Fruit fly (Drosophila melanogaster) whole organism, embryonic: ENCODE results near the gene Mf.

Experiments
- ATbp ChIP-seq: fragments of 200-800 bp; sonication (Bioruptor generic); optimal IDR thresholded peaks from 2 replicates; lab custom pipeline; 2017; ENCODE audit warnings: missing biosample characterization, mild to moderate bottlenecking, missing genetic modification characterization, missing genetic modification reagents
- Antp ChIP-seq: fragments of 200-800 bp; sonication (Bioruptor generic); optimal IDR thresholded peaks from 3 replicates; lab custom pipeline; 2016; ENCODE audit warnings: missing biosample characterization, missing genetic modification characterization
- BEAF-32 ChIP-seq: fragments of 200-800 bp; sonication (Bioruptor generic); optimal IDR thresholded peaks from 3 replicates; lab custom pipeline; 2017; ENCODE audit warnings: missing biosample characterization, missing genetic modification characterization, mild to moderate bottlenecking, moderate library complexity, missing genetic modification reagents
- CG1024 ChIP-seq: fragments of 200-800 bp; sonication (Bioruptor generic); IDR thresholded peaks from 2 replicates; pipeline ENCODE4 v1.3.6; 2022; ENCODE audit warnings: missing biosample characterization, missing genetic modification characterization
- CG10267 ChIP-seq: fragments of 200-800 bp; sonication (Bioruptor generic); optimal IDR thresholded peaks from 2 replicates; lab custom pipeline; 2018; ENCODE audit warnings: missing biosample characterization, mild to moderate bottlenecking, missing genetic modification characterization, moderate library complexity
- CG10543 ChIP-seq: fragments of 200-800 bp; sonication (Bioruptor generic); optimal IDR thresholded peaks from 3 replicates; lab custom pipeline; 2017; ENCODE audit warnings: missing biosample characterization, mild to moderate bottlenecking, missing genetic modification characterization, moderate library complexity
- CG12659 ChIP-seq: fragments of 200-800 bp; sonication (Bioruptor generic); optimal IDR thresholded peaks from 3 replicates; lab custom pipeline; 2017; ENCODE audit warnings: mild to moderate bottlenecking, missing biosample characterization, missing genetic modification reagents, missing genetic modification characterization
- CG13624 ChIP-seq: fragments of 200-800 bp; sonication (Bioruptor generic); optimal IDR thresholded peaks from 2 replicates; lab custom pipeline; 2016; ENCODE audit warnings: missing biosample characterization, missing genetic modification characterization
- CG14441 ChIP-seq: fragments of 200-800 bp; sonication (Bioruptor generic); IDR thresholded peaks from 2 replicates; pipeline ENCODE4 v1.3.6; 2022; ENCODE audit warnings: missing biosample characterization, missing genetic modification characterization
- CG16863 ChIP-seq: fragments of 200-800 bp; sonication (Bioruptor generic); optimal IDR thresholded peaks from 3 replicates; lab custom pipeline; 2016; ENCODE audit warnings: missing biosample characterization, missing genetic modification characterization
- CG18011 ChIP-seq: fragments of 200-800 bp; sonication (Bioruptor generic); optimal IDR thresholded peaks from 2 replicates; lab custom pipeline; 2017; ENCODE audit warnings: missing biosample characterization, missing genetic modification characterization, mild to moderate bottlenecking, moderate library complexity, missing genotype
- CG2116 ChIP-seq: fragments of 200-800 bp; sonication (Bioruptor generic); optimal IDR thresholded peaks from 3 replicates; lab custom pipeline; 2018; ENCODE audit warnings: missing biosample characterization, mild to moderate bottlenecking, missing genetic modification characterization
- CG31224 ChIP-seq: fragments of 200-800 bp; sonication (Bioruptor generic); IDR thresholded peaks from 2 replicates; pipeline ENCODE4 v1.3.6; 2022; ENCODE audit warnings: missing biosample characterization, missing genetic modification characterization
- CG6654 ChIP-seq: fragments of 200-800 bp; sonication (Bioruptor generic); optimal IDR thresholded peaks from 2 replicates; lab custom pipeline; 2017; ENCODE audit warnings: missing biosample characterization, mild to moderate bottlenecking, missing genetic modification characterization
- CG6791 ChIP-seq: fragments of 200-800 bp; sonication (Bioruptor generic); IDR thresholded peaks from 3 replicates; pipeline ENCODE4 v1.3.6; 2022; ENCODE audit warnings: missing biosample characterization, missing genetic modification characterization; ENCODE audit not compliant: partially characterized antibody
- CG7963 ChIP-seq: fragments of 200-800 bp; sonication (Bioruptor generic); IDR thresholded peaks from 3 replicates; pipeline ENCODE4 v1.3.6; 2022; ENCODE audit warnings: missing biosample characterization, missing genetic modification characterization; ENCODE audit not compliant: partially characterized antibody
- CG9215 ChIP-seq: fragments of 200-800 bp; sonication (Bioruptor generic); IDR thresholded peaks from 2 replicates; pipeline ENCODE4 v1.3.6; 2022; ENCODE audit warnings: missing biosample characterization, missing genetic modification characterization
- CG9437 ChIP-seq: fragments of 200-800 bp; sonication (Bioruptor generic); optimal IDR thresholded peaks from 2 replicates; lab custom pipeline; 2018; ENCODE audit warnings: missing biosample characterization, mild to moderate bottlenecking, missing genetic modification characterization
- CTCF ChIP-seq: fragments of 200-800 bp; sonication (Bioruptor generic); optimal IDR thresholded peaks from 2 replicates; lab custom pipeline; 2017; ENCODE audit warnings: missing biosample characterization, mild to moderate bottlenecking, missing genetic modification characterization, moderate library complexity
- Deaf1 ChIP-seq: fragments of 200-800 bp; optimal IDR thresholded peaks from 3 replicates; lab custom pipeline; 2019; ENCODE audit warnings: missing biosample characterization, mild to moderate bottlenecking, missing genetic modification characterization, moderate library complexity
- Dp ChIP-seq: fragments of 200-800 bp; sonication (Bioruptor generic); optimal IDR thresholded peaks from 2 replicates; lab custom pipeline; 2018; ENCODE audit warnings: missing biosample characterization, mild to moderate bottlenecking, missing genetic modification characterization, moderate library complexity
- E2f2 ChIP-seq: fragments of 200-800 bp; sonication (Bioruptor generic); IDR thresholded peaks from 2 replicates; pipeline ENCODE4 v1.3.6; 2022; ENCODE audit warnings: missing biosample characterization, missing genetic modification characterization
- ERR ChIP-seq: fragments of 200-800 bp; sonication (Bioruptor generic); optimal IDR thresholded peaks from 2 replicates; lab custom pipeline; 2016; ENCODE audit warnings: missing biosample characterization, missing genetic modification characterization
- Fer1 ChIP-seq: fragments of 200-800 bp; sonication (Bioruptor generic); optimal IDR thresholded peaks from 2 replicates; lab custom pipeline; 2017; ENCODE audit warnings: missing biosample characterization, mild to moderate bottlenecking, missing genetic modification characterization
- HmgZ ChIP-seq: fragments of 200-800 bp; sonication (Bioruptor generic); optimal IDR thresholded peaks from 2 replicates; lab custom pipeline; 2018; ENCODE audit warnings: missing biosample characterization, mild to moderate bottlenecking, missing genetic modification characterization
- NK7.1 ChIP-seq: fragments of 200-800 bp; sonication (Bioruptor generic); optimal IDR thresholded peaks from 3 replicates; lab custom pipeline; 2016; ENCODE audit warnings: missing biosample characterization, missing genetic modification characterization
- Nf-YB ChIP-seq: fragments of 200-800 bp; sonication (Bioruptor generic); optimal IDR thresholded peaks from 3 replicates; lab custom pipeline; 2019; ENCODE audit warnings: missing biosample characterization, mild to moderate bottlenecking, missing genetic modification characterization, moderate library complexity
- Pdp1 ChIP-seq, 2 experiments: fragments of 200-800 bp; sonication (Bioruptor generic); optimal IDR thresholded peaks; 3 replicates each; lab custom pipeline; 2016; ENCODE audit warnings: missing biosample characterization in 2 of 2, missing genetic modification characterization in 2 of 2, mild to moderate bottlenecking in 1 of 2, moderate library complexity in 1 of 2
- ase ChIP-seq: fragments of 200-800 bp; sonication (Bioruptor generic); IDR thresholded peaks from 3 replicates; pipeline ENCODE4 v1.3.6; 2022; ENCODE audit warnings: missing biosample characterization, missing genetic modification characterization
- ato ChIP-seq: fragments of 200-800 bp; sonication (Bioruptor generic); IDR thresholded peaks from 2 replicates; pipeline ENCODE4 v1.3.6; 2022; ENCODE audit warnings: missing biosample characterization, missing genetic modification characterization; ENCODE audit not compliant: partially characterized antibody
- danr ChIP-seq: fragments of 200-800 bp; sonication (Bioruptor generic); IDR thresholded peaks from 2 replicates; pipeline ENCODE4 v1.3.6; 2022; ENCODE audit warnings: missing biosample characterization, missing genetic modification characterization
- eve ChIP-seq, 2 experiments: fragments of >200 bp; optimal IDR thresholded peaks; 2 replicates each; lab custom pipeline; 2017; ENCODE audit warnings: missing biosample characterization in 2 of 2, missing genetic modification characterization in 2 of 2
- exex ChIP-seq: fragments of 200-800 bp; sonication (Bioruptor generic); optimal IDR thresholded peaks from 4 replicates; lab custom pipeline; 2018; ENCODE audit warnings: missing biosample characterization, mild to moderate bottlenecking, missing genetic modification characterization, moderate library complexity
- knrl ChIP-seq: fragments of 200-800 bp; sonication (Bioruptor generic); IDR thresholded peaks from 3 replicates; pipeline ENCODE4 v1.3.6; 2022; ENCODE audit warnings: missing biosample characterization, missing genetic modification characterization; ENCODE audit not compliant: partially characterized antibody
- nau ChIP-seq: fragments of 200-800 bp; sonication (Bioruptor generic); optimal IDR thresholded peaks from 3 replicates; lab custom pipeline; 2017; ENCODE audit warnings: missing biosample characterization, mild to moderate bottlenecking, missing genetic modification characterization, missing genetic modification reagents
- sd ChIP-seq: fragments of 200-800 bp; sonication (Bioruptor generic); optimal IDR thresholded peaks from 3 replicates; lab custom pipeline; 2018; ENCODE audit warnings: missing biosample characterization, mild to moderate bottlenecking, missing genetic modification characterization, moderate library complexity
- sens ChIP-seq: fragments of 200-800 bp; sonication (Bioruptor generic); peaks from one replicate; lab custom pipeline; 2016; ENCODE audit warnings: missing biosample characterization, missing genetic modification characterization
- stwl ChIP-seq: fragments of 200-800 bp; sonication (Bioruptor generic); optimal IDR thresholded peaks from 3 replicates; lab custom pipeline; 2018; ENCODE audit warnings: missing biosample characterization, mild to moderate bottlenecking, missing genetic modification characterization, moderate library complexity
- sug ChIP-seq: fragments of 200-800 bp; optimal IDR thresholded peaks from 2 replicates; lab custom pipeline; 2019; ENCODE audit warnings: missing biosample characterization, mild to moderate bottlenecking, missing genetic modification characterization, moderate library complexity
- tio ChIP-seq: fragments of 200-800 bp; sonication (Bioruptor generic); optimal IDR thresholded peaks from 2 replicates; lab custom pipeline; 2017; ENCODE audit warnings: missing biosample characterization, missing genetic modification characterization, inconsistent platforms
- twi ChIP-seq: fragments of 200-800 bp; optimal IDR thresholded peaks from 2 replicates; lab custom pipeline; 2019; ENCODE audit warnings: missing biosample characterization, mild to moderate bottlenecking, missing genetic modification characterization, moderate library complexity
- wdn ChIP-seq: fragments of 200-800 bp; sonication (Bioruptor generic); IDR thresholded peaks from 2 replicates; pipeline ENCODE4 v1.3.6; 2022; ENCODE audit warnings: missing biosample characterization, missing genetic modification characterization

Gene Mf

dm6 chr3R:15149772-15150512, 31.4 kb downstream of the Mf start, which contains the start of gene Gyc88E (continued):
- no peak for TF ChIP-seq Nf-YB
- TF ChIP-seq ase (GFP tag; lab: Robert Waterston, UW) = 0 out of 3 replicates have a peak, but pooled peaks have one; percentile 42
- TF ChIP-seq tio = no peak
- no peak for TF ChIP-seq exex (tag; lab: Kevin White, UChicago)
- TF ChIP-seq wdn (GFP tag; lab: Robert Waterston, UW) = peak; percentile 42; the same call in 1 of the 2 replicates
- TF ChIP-seq CG31224 (GFP tag; lab: Robert Waterston, UW) = 0 out of 2 replicates have a peak, but pooled peaks have one; percentile 9
- TF ChIP-seq twi (tag; lab: Kevin White, UChicago) = no peak
- TF ChIP-seq CTCF = no peak
- no peak for TF ChIP-seq nau (GFP tag; lab: Kevin White, UChicago)
- TF ChIP-seq knrl (GFP tag; lab: Robert Waterston, UW) = no peak
- no peak for TF ChIP-seq Antp
- TF ChIP-seq CG13624 (GFP tag; lab: Kevin White, UChicago) = no peak
- TF ChIP-seq CG6654 (GFP tag; lab: Kevin White, UChicago) = no peak
- TF ChIP-seq CG18011 (GFP tag; lab: Kevin White, UChicago) = no peak

dm6 chr3R:15148562-15148961, 32.7 kb downstream of the Mf start:
- TF ChIP-seq BEAF-32 (GFP tag; lab: Kevin White, UChicago) (no peak), CTCF (peak; percentile 72), sens (GFP tag; lab: Kevin White, UChicago) (peak; percentile 57), CG1024 (0 out of 2 replicates have a peak, but pooled peaks have one; percentile 5), CG9437 (GFP tag; lab: Kevin White, UChicago) (no peak)

DNA sequence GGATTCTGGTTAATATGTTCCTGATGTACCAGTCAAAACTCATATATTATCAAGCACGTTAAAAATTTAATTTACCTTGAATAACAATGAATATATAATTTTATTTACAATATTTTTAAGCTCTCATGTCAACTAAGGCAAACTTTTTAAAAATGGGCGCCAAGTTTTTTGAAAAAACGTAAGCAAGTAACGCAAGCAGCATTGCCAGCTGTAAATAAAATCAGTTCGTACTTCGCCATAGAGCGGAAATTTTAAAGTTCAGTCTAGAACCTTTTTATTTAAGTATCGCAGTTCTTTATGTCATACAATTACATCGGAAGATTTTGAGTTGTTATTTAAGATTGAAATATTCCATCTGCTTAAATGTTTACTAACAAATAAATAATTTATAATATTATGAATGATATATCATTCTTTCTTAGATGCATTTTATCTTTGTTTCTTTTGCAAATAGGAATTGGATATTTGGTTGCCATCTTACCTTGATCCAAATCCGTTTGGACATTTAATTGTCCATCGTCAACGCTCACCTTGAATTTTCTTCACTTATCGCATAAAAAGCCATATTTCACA, 33.4 kb downstream of the Mf start:
- no peak for TF ChIP-seq NK7.1
- peak; percentile 80 for TF ChIP-seq Dp
- TF ChIP-seq stwl (tag; lab: Kevin White, UChicago) = peak; percentile 4
- no peak for TF ChIP-seq danr (GFP tag; lab: Robert Waterston, UW)
- peak; percentile 99 for TF ChIP-seq CG9437 (GFP tag; lab: Kevin White, UChicago)
- 0 out of 3 replicates have a peak, but pooled peaks have one; percentile 3 for TF ChIP-seq CG6791 (GFP tag; lab: Robert Waterston, UW)
- peak; percentile 95 for TF ChIP-seq CG9215 (GFP tag; lab: Robert Waterston, UW)
- TF ChIP-seq E2f2 (GFP tag; lab: Robert Waterston, UW) = peak; percentile 98
- TF ChIP-seq CG14441 (GFP tag; lab: Robert Waterston, UW) = no peak

DNA sequence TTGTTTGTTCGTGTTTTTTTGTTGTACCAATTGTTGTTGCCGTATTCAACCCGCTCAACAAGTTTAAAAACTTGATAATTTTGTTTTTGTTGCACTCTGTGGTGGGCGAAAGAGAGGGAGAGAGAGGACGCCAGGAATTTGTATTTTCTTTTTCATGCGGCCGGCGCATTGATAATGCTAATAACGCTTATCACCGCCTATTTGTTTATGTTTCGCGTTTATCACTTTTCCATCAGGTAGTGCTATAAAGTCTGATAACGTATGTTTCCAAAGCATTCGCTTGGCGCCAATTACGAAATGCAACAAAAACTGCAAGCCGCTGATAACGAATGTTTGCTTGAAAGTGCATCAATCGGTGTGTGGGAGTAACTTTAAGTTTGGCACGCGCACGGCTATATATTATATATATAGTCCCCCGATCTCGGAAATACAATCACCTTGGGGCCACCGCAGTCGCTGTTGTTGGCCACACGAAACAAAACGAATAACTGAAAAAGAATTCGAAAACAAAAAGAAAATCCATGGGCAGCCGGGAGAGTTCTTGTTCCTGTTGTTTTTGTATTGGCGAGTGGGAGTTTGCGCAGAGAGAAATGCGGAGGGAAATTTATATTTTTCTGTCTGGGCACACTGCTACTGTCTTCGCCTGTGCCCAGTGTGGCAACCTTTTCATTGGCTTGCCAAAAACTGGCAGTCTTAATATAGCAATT, 34.1 kb downstream of the Mf start, which contains the start of gene Glys:
TSS of gene Glys (minus strand) at position 494 of the 707 bp plus-strand sequence.
- TF ChIP-seq CG7963 (no peak), HmgZ (peak; percentile 48), ATbp (no peak), exex (tag; lab: Kevin White, UChicago) (peak; percentile 67), Fer1 (GFP tag; lab: Kevin White, UChicago) (peak; percentile 24), CG2116 (GFP tag; lab: Kevin White, UChicago) (peak; percentile 14), CG16863 (GFP tag; lab: Kevin White, UChicago) (no peak), ato (GFP tag; lab: Robert Waterston, UW) (0 out of 2 replicates have a peak, but pooled peaks have one; percentile 23), CG10543 (GFP tag; lab: Kevin White, UChicago) (no peak), Pdp1 (GFP tag; optimal IDR thresholded peaks at IDR 0.05; lab: Kevin White, UChicago) (peak in 1 of 2 experiments; percentile 16), eve (GFP tag; optimal IDR thresholded peaks at IDR 0.05; lab: Kevin White, UChicago) (peak in 1 of 2 experiments; percentile 48), sd (tag; lab: Kevin White, UChicago) (peak; percentile 98), CG10267 (peak; percentile 10), ERR (GFP tag; lab: Kevin White, UChicago) (peak; percentile 51), sug (tag; lab: Kevin White, UChicago) (peak; percentile 29), CG12659 (GFP tag; lab: Kevin White, UChicago) (peak; percentile 58), Deaf1 (peak; percentile 55)
